Fruit fly (Drosophila melanogaster): ENCODE results near the gene CG10631.

Gene CG10631

DNA sequence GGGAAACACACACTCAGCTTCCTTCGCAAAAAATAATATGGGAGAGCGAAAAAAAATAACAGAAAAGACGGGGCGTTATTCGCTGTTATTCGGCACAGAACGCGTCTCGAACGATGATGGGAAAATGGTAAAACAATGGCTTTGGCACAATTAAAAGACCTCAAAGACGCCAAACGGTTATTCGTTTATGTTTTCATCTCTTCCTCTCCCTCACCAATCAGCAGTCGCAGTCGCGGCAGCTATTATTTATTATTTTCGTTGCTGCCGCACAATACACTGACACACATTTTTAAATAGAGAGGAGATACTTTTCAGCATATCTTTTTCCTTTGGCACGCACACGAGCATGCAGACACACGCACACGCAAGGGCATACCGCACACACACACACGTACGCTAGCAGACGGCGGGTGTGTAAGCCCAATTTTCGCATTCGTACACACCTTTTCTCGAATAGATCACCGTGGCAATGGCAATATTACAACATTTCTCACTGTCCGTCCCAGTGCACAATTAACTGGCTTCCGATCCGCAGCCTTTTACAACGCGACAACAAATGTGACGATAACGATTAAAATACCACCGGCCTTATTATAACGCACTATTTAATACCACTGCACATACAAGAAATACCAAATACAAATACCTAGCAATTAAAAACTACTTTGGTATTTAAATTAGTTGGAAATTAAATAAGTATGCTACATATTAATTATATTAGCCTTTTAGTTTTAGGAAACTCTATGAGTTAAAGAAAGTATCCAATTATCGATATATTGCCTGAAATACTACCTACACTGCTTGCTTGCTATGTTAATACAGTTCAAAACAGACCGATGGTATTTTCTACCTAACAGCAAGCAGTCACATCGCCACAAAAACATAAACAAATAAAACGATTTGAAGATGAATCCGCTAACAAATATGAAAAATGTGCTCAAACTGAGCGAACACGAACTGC is 34.9 kb upstream of the CG10631 start, which contains the start of the genes CdGAPr and CG10466 (continued):
- no peak for TF ChIP-seq NC2α (GFP tag; optimal IDR thresholded peaks at IDR 0.05)
- TF ChIP-seq CG12236 (GFP tag; optimal IDR thresholded peaks at IDR 0.05): no peak
- peak; percentile 29 for TF ChIP-seq CG4617 (GFP tag; optimal IDR thresholded peaks at IDR 0.05; ENCODE audit: borderline replicate concordance)
- no peak for TF ChIP-seq Camta (GFP tag; optimal IDR thresholded peaks at IDR 0.05)
- no peak for TF ChIP-seq ase (GFP tag; IDR thresholded peaks at IDR 0.05)
- no peak for TF ChIP-seq CG1647 (GFP tag; optimal IDR thresholded peaks at IDR 0.05)
- no peak for TF ChIP-seq CG10274 (GFP tag; optimal IDR thresholded peaks at IDR 0.05)
- no peak for TF ChIP-seq fd102C (GFP tag; optimal IDR thresholded peaks at IDR 0.05)
- TF ChIP-seq CG6654 (GFP tag; optimal IDR thresholded peaks at IDR 0.05): no peak
- peak; percentile 12 for TF ChIP-seq dmrt11E (tag; optimal IDR thresholded peaks at IDR 0.05)
- TF ChIP-seq dmrt99B (tag; optimal IDR thresholded peaks at IDR 0.05): peak; percentile 3
- TF ChIP-seq Doc3 (GFP tag; IDR thresholded peaks at IDR 0.05; ENCODE audit: partially characterized antibody): no peak
- 0 out of 2 replicates have a peak, but pooled peaks have one; percentile 18 for TF ChIP-seq NFAT (GFP tag; IDR thresholded peaks at IDR 0.05)
- no peak for TF ChIP-seq fd64A (GFP tag; optimal IDR thresholded peaks at IDR 0.05)
- 0 out of 2 replicates have a peak, but pooled peaks have one; percentile 20 for TF ChIP-seq bowl (GFP tag; IDR thresholded peaks at IDR 0.05)
- TF ChIP-seq tx (GFP tag; optimal IDR thresholded peaks at IDR 0.05): no peak
- no peak for TF ChIP-seq CG7745 (tag; optimal IDR thresholded peaks at IDR 0.05)
- TF ChIP-seq CG6813 (GFP tag; optimal IDR thresholded peaks at IDR 0.05): no peak
- TF ChIP-seq CG9437 (GFP tag; optimal IDR thresholded peaks at IDR 0.05): no peak
- TF ChIP-seq HmgD (GFP tag; optimal IDR thresholded peaks at IDR 0.05): no peak
- TF ChIP-seq cad (GFP tag; optimal IDR thresholded peaks at IDR 0.05): no peak
- TF ChIP-seq chinmo (GFP tag; IDR thresholded peaks at IDR 0.05; ENCODE audit: partially characterized antibody): no peak
- no peak for TF ChIP-seq fd96Cb (tag; optimal IDR thresholded peaks at IDR 0.05)
- no peak for TF ChIP-seq CG10462 (GFP tag; optimal IDR thresholded peaks at IDR 0.05)
- peak; percentile 34; the same call in 1 of the 3 replicates for TF ChIP-seq CG34422 (GFP tag; IDR thresholded peaks at IDR 0.05)
- TF ChIP-seq tio (GFP tag; optimal IDR thresholded peaks at IDR 0.05): no peak
- peak; percentile 16 for TF ChIP-seq CG15514 (GFP tag; optimal IDR thresholded peaks at IDR 0.05)
- peak; percentile 86 for TF ChIP-seq pzg (GFP tag; optimal IDR thresholded peaks at IDR 0.05)
- TF ChIP-seq CG11723 (GFP tag; optimal IDR thresholded peaks at IDR 0.05): no peak
- peak; percentile 46; the same call in 2 of the 4 replicates for TF ChIP-seq Dll (GFP tag; IDR thresholded peaks at IDR 0.05; ENCODE audit: partially characterized antibody)
- TF ChIP-seq stwl (tag; optimal IDR thresholded peaks at IDR 0.05): peak; percentile 84
- no peak for TF ChIP-seq pita (GFP tag; optimal IDR thresholded peaks at IDR 0.05)
- no peak for TF ChIP-seq ranshi (GFP tag; IDR thresholded peaks at IDR 0.05)
- no peak for TF ChIP-seq fd3F (GFP tag; optimal IDR thresholded peaks at IDR 0.05)
- no peak for TF ChIP-seq Elba2 (GFP tag; optimal IDR thresholded peaks at IDR 0.05)
- peak; percentile 62 for TF ChIP-seq sd (tag; optimal IDR thresholded peaks at IDR 0.05)
- no peak for TF ChIP-seq pum (GFP tag; optimal IDR thresholded peaks at IDR 0.05)
- no peak for TF ChIP-seq Ada2b (GFP tag; IDR thresholded peaks at IDR 0.05)
- no peak for TF ChIP-seq Max (GFP tag; optimal IDR thresholded peaks at IDR 0.05)
- TF ChIP-seq CG18599 (GFP tag; optimal IDR thresholded peaks at IDR 0.05): no peak
- TF ChIP-seq esg (GFP tag; conservative IDR thresholded peaks at IDR 0.05): no peak
- peak; percentile 42 for TF ChIP-seq slbo (GFP tag; IDR thresholded peaks at IDR 0.05)
- peak; percentile 66 for TF ChIP-seq YL-1 (GFP tag; optimal IDR thresholded peaks at IDR 0.05)
- no peak for TF ChIP-seq gcm (GFP tag; optimal IDR thresholded peaks at IDR 0.05)
- TF ChIP-seq CG10565 (GFP tag; optimal IDR thresholded peaks at IDR 0.05): no peak
- TF ChIP-seq Ssrp (tag; optimal IDR thresholded peaks at IDR 0.05): no peak
- TF ChIP-seq CG31441 (GFP tag; IDR thresholded peaks at IDR 0.05): no peak
- TF ChIP-seq ac (GFP tag; optimal IDR thresholded peaks at IDR 0.05): no peak
